Fruit fly (Drosophila melanogaster) whole organism, embryonic: ENCODE data around the gene Eip63E.
A peak's percentile ranks its signal among the peaks of the same experiment; 100 is the strongest.

Source experiments
- Ada2b ChIP-seq: fragments of 200-800 bp; sonication (Bioruptor generic); IDR thresholded peaks from 2 replicates; pipeline ENCODE4 v1.3.6; 2022; ENCODE audit warnings: missing biosample characterization, missing genetic modification characterization
- BtbVII ChIP-seq: fragments of 200-800 bp; sonication (Bioruptor generic); optimal IDR thresholded peaks from 3 replicates; lab custom pipeline; 2017; ENCODE audit warnings: missing biosample characterization, mild to moderate bottlenecking, missing genetic modification characterization
- CG10543 ChIP-seq: fragments of 200-800 bp; sonication (Bioruptor generic); optimal IDR thresholded peaks from 3 replicates; lab custom pipeline; 2017; ENCODE audit warnings: missing biosample characterization, mild to moderate bottlenecking, missing genetic modification characterization, moderate library complexity
- CG12071 ChIP-seq: fragments of 200-800 bp; sonication (Bioruptor generic); optimal IDR thresholded peaks from 3 replicates; lab custom pipeline; 2018; ENCODE audit warnings: missing biosample characterization, mild to moderate bottlenecking, missing genetic modification characterization
- CG12219 ChIP-seq: fragments of 200-800 bp; sonication (Bioruptor generic); optimal IDR thresholded peaks from 3 replicates; lab custom pipeline; 2018; ENCODE audit warnings: missing biosample characterization, mild to moderate bottlenecking, missing genetic modification characterization
- CG13123 ChIP-seq: fragments of 200-800 bp; sonication (Bioruptor generic); optimal IDR thresholded peaks from 2 replicates; lab custom pipeline; 2016; ENCODE audit warnings: missing biosample characterization, missing genetic modification characterization
- CG13296 ChIP-seq: fragments of 200-800 bp; sonication (Bioruptor generic); optimal IDR thresholded peaks from 3 replicates; lab custom pipeline; 2018; ENCODE audit warnings: missing biosample characterization, mild to moderate bottlenecking, missing genetic modification characterization
- CG15269 ChIP-seq: fragments of 200-800 bp; sonication (Bioruptor generic); optimal IDR thresholded peaks from 2 replicates; lab custom pipeline; 2018; ENCODE audit warnings: missing biosample characterization, mild to moderate bottlenecking, missing genetic modification characterization, moderate library complexity
- CG1529 ChIP-seq: fragments of 200-800 bp; sonication (Bioruptor generic); optimal IDR thresholded peaks from 3 replicates; lab custom pipeline; 2018; ENCODE audit warnings: missing biosample characterization, missing genetic modification characterization
- CG17359 ChIP-seq: fragments of 200-800 bp; sonication (Bioruptor generic); optimal IDR thresholded peaks from 3 replicates; lab custom pipeline; 2018; ENCODE audit warnings: missing biosample characterization, mild to moderate bottlenecking, missing genetic modification characterization, moderate library complexity
- CG17361 ChIP-seq: fragments of 200-800 bp; sonication (Bioruptor generic); IDR thresholded peaks from 3 replicates; pipeline ENCODE4 v1.3.6; 2022; ENCODE audit warnings: missing biosample characterization, missing genetic modification characterization
- CG17612 ChIP-seq: fragments of 200-800 bp; sonication (Bioruptor generic); IDR thresholded peaks from 2 replicates; pipeline ENCODE4 v1.3.6; 2022; ENCODE audit warnings: missing biosample characterization, missing genetic modification characterization
- CG18476 ChIP-seq: fragments of 200-800 bp; sonication (Bioruptor generic); optimal IDR thresholded peaks from 2 replicates; lab custom pipeline; 2016; ENCODE audit warnings: missing biosample characterization, mild to moderate bottlenecking, missing genetic modification characterization
- CG33213 ChIP-seq: fragments of 200-800 bp; sonication (Bioruptor generic); optimal IDR thresholded peaks from 3 replicates; lab custom pipeline; 2016; ENCODE audit warnings: missing biosample characterization, missing genetic modification characterization
- CG34422 ChIP-seq: fragments of 200-800 bp; sonication (Bioruptor generic); IDR thresholded peaks from 3 replicates; pipeline ENCODE4 v1.3.6; 2022; ENCODE audit warnings: missing biosample characterization, missing genetic modification characterization
- CG3838 ChIP-seq: fragments of 200-800 bp; sonication (Bioruptor generic); optimal IDR thresholded peaks from 3 replicates; lab custom pipeline; 2016; ENCODE audit warnings: missing biosample characterization, missing genetic modification characterization
- CG42726 ChIP-seq: fragments of 200-800 bp; sonication (Bioruptor generic); IDR thresholded peaks from 2 replicates; pipeline ENCODE4 v1.3.6; 2022; ENCODE audit warnings: missing biosample characterization, missing genetic modification characterization; ENCODE audit not compliant: partially characterized antibody
- CG4328 ChIP-seq: fragments of 200-800 bp; sonication (Bioruptor generic); optimal IDR thresholded peaks from 3 replicates; lab custom pipeline; 2017; ENCODE audit warnings: missing biosample characterization, missing genetic modification reagents, missing genetic modification characterization
- CG5953 ChIP-seq: fragments of 200-800 bp; sonication (Bioruptor generic); IDR thresholded peaks from 2 replicates; pipeline ENCODE4 v1.3.6; 2022; ENCODE audit warnings: missing biosample characterization, missing genetic modification characterization
- CG6175 ChIP-seq: fragments of 200-800 bp; sonication (Bioruptor generic); IDR thresholded peaks from 3 replicates; pipeline ENCODE4 v1.3.6; 2022; ENCODE audit warnings: missing biosample characterization, missing genetic modification characterization
- CG6813 ChIP-seq: fragments of 200-800 bp; sonication (Bioruptor generic); optimal IDR thresholded peaks from 2 replicates; lab custom pipeline; 2017; ENCODE audit warnings: missing biosample characterization, missing genetic modification characterization, mild to moderate bottlenecking, moderate library complexity, missing genetic modification reagents
- CG6854 ChIP-seq: fragments of 200-800 bp; sonication (Bioruptor generic); optimal IDR thresholded peaks from 3 replicates; lab custom pipeline; 2017; ENCODE audit warnings: missing biosample characterization, mild to moderate bottlenecking, missing genetic modification characterization
- CG7928 ChIP-seq: fragments of 200-800 bp; sonication (Bioruptor generic); optimal IDR thresholded peaks from 2 replicates; lab custom pipeline; 2017; ENCODE audit warnings: missing biosample characterization, mild to moderate bottlenecking, missing genetic modification characterization
- CG8089 ChIP-seq: fragments of 200-800 bp; sonication (Bioruptor generic); optimal IDR thresholded peaks from 3 replicates; lab custom pipeline; 2016; ENCODE audit warnings: missing biosample characterization, missing genetic modification characterization
- CG8944 ChIP-seq: fragments of 200-800 bp; sonication (Bioruptor generic); optimal IDR thresholded peaks from 3 replicates; lab custom pipeline; 2016; ENCODE audit warnings: missing biosample characterization, missing genetic modification characterization
- CG9817 ChIP-seq: fragments of 200-800 bp; sonication (Bioruptor generic); optimal IDR thresholded peaks from 2 replicates; lab custom pipeline; 2018; ENCODE audit warnings: missing biosample characterization, mild to moderate bottlenecking, missing genetic modification characterization, moderate library complexity
- D19A ChIP-seq: fragments of 200-800 bp; optimal IDR thresholded peaks from 3 replicates; lab custom pipeline; 2019; ENCODE audit warnings: missing biosample characterization, mild to moderate bottlenecking, missing genetic modification characterization, moderate library complexity
- Dbx ChIP-seq: fragments of 200-800 bp; sonication (Bioruptor generic); IDR thresholded peaks from 3 replicates; pipeline ENCODE4 v1.3.6; 2022; ENCODE audit warnings: missing biosample characterization, missing genetic modification characterization
- E2f1 ChIP-seq: fragments of 200-800 bp; sonication (Bioruptor generic); IDR thresholded peaks from 2 replicates; pipeline ENCODE4 v1.3.6; 2022; ENCODE audit warnings: missing biosample characterization, missing genetic modification characterization
- H2.0 ChIP-seq: fragments of 200-800 bp; sonication (Bioruptor generic); IDR thresholded peaks from 2 replicates; pipeline ENCODE4 v1.3.6; 2022; ENCODE audit warnings: missing biosample characterization, missing genetic modification characterization
- Hmr ChIP-seq: fragments of 200-800 bp; sonication (Bioruptor generic); optimal IDR thresholded peaks from 3 replicates; lab custom pipeline; 2017; ENCODE audit warnings: mild to moderate bottlenecking, missing biosample characterization, missing genetic modification reagents, missing genetic modification characterization
- Meics ChIP-seq: fragments of 200-800 bp; sonication (Bioruptor generic); optimal IDR thresholded peaks from 2 replicates; lab custom pipeline; 2017; ENCODE audit warnings: missing biosample characterization, mild to moderate bottlenecking, missing genetic modification characterization
- Side ChIP-seq: fragments of 200-800 bp; sonication (Bioruptor generic); optimal IDR thresholded peaks from 2 replicates; lab custom pipeline; 2016; ENCODE audit warnings: missing biosample characterization, missing genetic modification characterization
- Taf1 ChIP-seq: fragments of 200-800 bp; sonication (Bioruptor generic); IDR thresholded peaks from 2 replicates; pipeline ENCODE4 v1.3.6; 2022; ENCODE audit warnings: missing biosample characterization, missing genetic modification characterization
- ara ChIP-seq: fragments of 200-800 bp; sonication (Bioruptor generic); IDR thresholded peaks from 2 replicates; pipeline ENCODE4 v1.3.6; 2022; ENCODE audit warnings: missing biosample characterization, missing genetic modification characterization
- crc ChIP-seq: fragments of 200-800 bp; sonication (Bioruptor generic); optimal IDR thresholded peaks from 2 replicates; lab custom pipeline; 2016; ENCODE audit warnings: missing biosample characterization, missing genetic modification characterization
- crol ChIP-seq: fragments of 200-800 bp; sonication (Bioruptor generic); IDR thresholded peaks from 2 replicates; pipeline ENCODE4 v1.3.6; 2022; ENCODE audit warnings: missing biosample characterization, missing genetic modification characterization
- dan ChIP-seq: fragments of 200-800 bp; sonication (Bioruptor generic); IDR thresholded peaks from 2 replicates; pipeline ENCODE4 v1.3.6; 2022; ENCODE audit warnings: missing biosample characterization, missing genetic modification characterization
- dm ChIP-seq: fragments of 200-800 bp; sonication (Bioruptor generic); optimal IDR thresholded peaks from 3 replicates; lab custom pipeline; 2016; ENCODE audit warnings: missing biosample characterization, missing genetic modification characterization
- ewg ChIP-seq: fragments of 200-800 bp; sonication (Bioruptor generic); optimal IDR thresholded peaks from 3 replicates; lab custom pipeline; 2017; ENCODE audit warnings: mild to moderate bottlenecking, missing biosample characterization, missing genetic modification reagents, missing genetic modification characterization
- grau ChIP-seq: fragments of 200-800 bp; optimal IDR thresholded peaks from 3 replicates; lab custom pipeline; 2019; ENCODE audit warnings: missing biosample characterization, mild to moderate bottlenecking, missing genetic modification characterization, moderate library complexity
- hb ChIP-seq: fragments of 200-800 bp; sonication (Bioruptor generic); IDR thresholded peaks from 3 replicates; pipeline ENCODE4 v1.3.6; 2022; ENCODE audit warnings: missing biosample characterization, missing genetic modification characterization; ENCODE audit not compliant: partially characterized antibody
- mld ChIP-seq: fragments of 200-800 bp; sonication (Bioruptor generic); IDR thresholded peaks from 3 replicates; pipeline ENCODE4 v1.3.6; 2022; ENCODE audit warnings: missing biosample characterization, missing genetic modification characterization; ENCODE audit not compliant: partially characterized antibody
- onecut ChIP-seq: fragments of 200-800 bp; sonication (Bioruptor generic); IDR thresholded peaks from 2 replicates; pipeline ENCODE4 v1.3.6; 2022; ENCODE audit warnings: missing biosample characterization, missing genetic modification characterization
- pum ChIP-seq: fragments of 200-800 bp; sonication (Bioruptor generic); optimal IDR thresholded peaks from 2 replicates; lab custom pipeline; 2016; ENCODE audit warnings: missing biosample characterization, missing genetic modification characterization
- shn ChIP-seq: fragments of 200-800 bp; sonication (Bioruptor generic); optimal IDR thresholded peaks from 3 replicates; lab custom pipeline; 2016; ENCODE audit warnings: missing biosample characterization, missing genetic modification characterization
- sqz ChIP-seq: fragments of 200-800 bp; sonication (Bioruptor generic); optimal IDR thresholded peaks from 3 replicates; lab custom pipeline; 2018; ENCODE audit warnings: missing biosample characterization, mild to moderate bottlenecking, missing genetic modification characterization
- tgo ChIP-seq: fragments of 200-800 bp; sonication (Bioruptor generic); IDR thresholded peaks from 3 replicates; pipeline ENCODE4 v1.3.6; 2022; ENCODE audit warnings: missing biosample characterization, missing genetic modification characterization
- tio ChIP-seq: fragments of 200-800 bp; sonication (Bioruptor generic); optimal IDR thresholded peaks from 2 replicates; lab custom pipeline; 2017; ENCODE audit warnings: missing biosample characterization, missing genetic modification characterization, inconsistent platforms
- tna ChIP-seq: fragments of 200-800 bp; sonication (Bioruptor generic); IDR thresholded peaks from 2 replicates; pipeline ENCODE4 v1.3.6; 2022; ENCODE audit warnings: missing biosample characterization, missing genetic modification characterization; ENCODE audit not compliant: partially characterized antibody

Gene Eip63E

dm6 chr3L:3638587-3639312 lies 123.2 kb downstream of the Eip63E start:
- peak; percentile 8 for TF ChIP-seq CG13296 (GFP tag; lab: Kevin White, UChicago)
- TF ChIP-seq CG5953 (GFP tag; lab: Robert Waterston, UW), result no peak
- TF ChIP-seq Hmr (GFP tag; lab: Kevin White, UChicago), result peak; percentile 35
- peak; percentile 44 for TF ChIP-seq CG8089 (GFP tag; lab: Kevin White, UChicago)
- TF ChIP-seq CG17612 (GFP tag; lab: Robert Waterston, UW), result no peak
- TF ChIP-seq ewg (GFP tag; lab: Kevin White, UChicago), result peak; percentile 62
- peak; percentile 55 for TF ChIP-seq CG18476 (GFP tag; lab: Kevin White, UChicago)
- TF ChIP-seq CG3838 (GFP tag; lab: Kevin White, UChicago), result peak; percentile 15
- peak; percentile 61 for TF ChIP-seq CG15269
- no peak for TF ChIP-seq CG6175
- no peak for TF ChIP-seq CG4328 (GFP tag; lab: Kevin White, UChicago)
- peak; percentile 11 for TF ChIP-seq CG6854 (GFP tag; lab: Kevin White, UChicago)
- TF ChIP-seq Taf1 (GFP tag; lab: Robert Waterston, UW), result no peak
- TF ChIP-seq hb (GFP tag; lab: Robert Waterston, UW), result no peak
- no peak for TF ChIP-seq CG12071 (GFP tag; lab: Kevin White, UChicago)
- peak; percentile 54 for TF ChIP-seq CG12219 (GFP tag; lab: Kevin White, UChicago)
- peak; percentile 50; the same call in 2 of the 3 replicates for TF ChIP-seq tgo (GFP tag; lab: Robert Waterston, UW)
- TF ChIP-seq onecut (GFP tag; lab: Robert Waterston, UW), result peak; percentile 67
- TF ChIP-seq crol (GFP tag; lab: Robert Waterston, UW), result no peak
- TF ChIP-seq CG9817 (tag; lab: Kevin White, UChicago), result peak; percentile 20
- TF ChIP-seq pum (GFP tag; lab: Kevin White, UChicago), result peak; percentile 73
- peak; percentile 1 for TF ChIP-seq dm (GFP tag; lab: Kevin White, UChicago)
- TF ChIP-seq D19A (tag; lab: Kevin White, UChicago), result peak; percentile 57
- no peak for TF ChIP-seq Dbx (GFP tag; lab: Robert Waterston, UW)
- TF ChIP-seq CG17359 (tag; lab: Kevin White, UChicago), result peak; percentile 83
- TF ChIP-seq CG33213 (GFP tag; lab: Kevin White, UChicago), result peak; percentile 44
- peak; percentile 45; the same call in 1 of the 2 replicates for TF ChIP-seq Ada2b
- TF ChIP-seq tio, result peak; percentile 63
- peak; percentile 52 for TF ChIP-seq crc (GFP tag; lab: Kevin White, UChicago)
- TF ChIP-seq CG7928 (GFP tag; lab: Kevin White, UChicago), result no peak
- no peak for TF ChIP-seq CG10543 (GFP tag; lab: Kevin White, UChicago)
- peak; percentile 56 for TF ChIP-seq CG13123
- peak; percentile 39 for TF ChIP-seq CG8944
- peak; percentile 44 for TF ChIP-seq sqz (GFP tag; lab: Kevin White, UChicago)
- peak; percentile 41 for TF ChIP-seq CG6813 (GFP tag; lab: Kevin White, UChicago)
- peak; percentile 43 for TF ChIP-seq H2.0 (GFP tag; lab: Robert Waterston, UW)
- peak; percentile 37; the same call in 2 of the 3 replicates for TF ChIP-seq CG34422 (GFP tag; lab: Robert Waterston, UW)
- TF ChIP-seq ara (GFP tag; lab: Robert Waterston, UW), result peak; percentile 85
- TF ChIP-seq Side (GFP tag; lab: Kevin White, UChicago), result peak; percentile 79
- TF ChIP-seq tna, result no peak
- peak; percentile 66; the same call in 1 of the 2 replicates for TF ChIP-seq dan (GFP tag; lab: Robert Waterston, UW)
- peak; percentile 4 for TF ChIP-seq Meics (GFP tag; lab: Kevin White, UChicago)
- peak; percentile 53 for TF ChIP-seq E2f1
- no peak for TF ChIP-seq BtbVII (GFP tag; lab: Kevin White, UChicago)
- peak; percentile 69; the same call in 2 of the 3 replicates for TF ChIP-seq CG17361
- no peak for TF ChIP-seq CG42726 (GFP tag; lab: Robert Waterston, UW)
- TF ChIP-seq mld (GFP tag; lab: Robert Waterston, UW), result no peak
- TF ChIP-seq CG1529, result peak; percentile 79
- peak; percentile 46 for TF ChIP-seq shn (GFP tag; lab: Kevin White, UChicago)
- peak; percentile 78 for TF ChIP-seq grau (tag; lab: Kevin White, UChicago)
